Fruit fly (Drosophila melanogaster): Measurements from ENCODE around the gene CG11294.

- TF ChIP-seq kay (GFP tag; ENCODE audit: borderline replicate concordance) (no peak), CG1620 (GFP tag; optimal IDR thresholded peaks at IDR 0.05) (no peak), Clk (GFP tag; optimal IDR thresholded peaks at IDR 0.05) (no peak), toe (GFP tag; optimal IDR thresholded peaks at IDR 0.05) (no peak), CG12768 (GFP tag; optimal IDR thresholded peaks at IDR 0.05) (no peak), CG5204 (GFP tag; optimal IDR thresholded peaks at IDR 0.05) (no peak), cic (GFP tag; optimal IDR thresholded peaks at IDR 0.05) (no peak), ovo (GFP tag; optimal IDR thresholded peaks at IDR 0.05) (no peak), Mnt (GFP tag; optimal IDR thresholded peaks at IDR 0.05) (no peak), CG11617 (GFP tag; optimal IDR thresholded peaks at IDR 0.05) (no peak), cnc (optimal IDR thresholded peaks at IDR 0.05) (no peak)
These were observed 30.1 kb upstream of the CG11294 start for dm6 chrX:8723393-8723987.

Data from whole organism, adult.